Fruit fly (Drosophila melanogaster) whole organism, wandering third instar larva: ENCODE results near the gene Kcmf1.
A peak's percentile ranks its signal among the peaks of the same experiment; 100 is the strongest.

Experiments
- Abd-B ChIP-seq: fragments of >200 bp; optimal IDR thresholded peaks from 2 replicates; lab custom pipeline; 2017; ENCODE audit warnings: missing biosample characterization, missing genetic modification characterization
- CG32264 ChIP-seq: fragments of 200-800 bp; sonication (Bioruptor generic); optimal IDR thresholded peaks from 2 replicates; lab custom pipeline; 2016; ENCODE audit warnings: missing biosample characterization, missing genetic modification characterization
- Dfd ChIP-seq: fragments of >200 bp; optimal IDR thresholded peaks from 2 replicates; lab custom pipeline; 2017; ENCODE audit warnings: missing biosample characterization, missing genetic modification characterization
- HLH106 ChIP-seq: fragments of 200-800 bp; optimal IDR thresholded peaks from 3 replicates; lab custom pipeline; 2019; ENCODE audit warnings: missing biosample characterization, mild to moderate bottlenecking, missing genetic modification characterization, moderate library complexity
- Hnf4 ChIP-seq: fragments of 200-800 bp; sonication (Bioruptor generic); optimal IDR thresholded peaks from 2 replicates; lab custom pipeline; 2016; ENCODE audit warnings: missing biosample characterization, mild to moderate bottlenecking, missing genetic modification characterization
- Hr78 ChIP-seq: fragments of >200 bp; optimal IDR thresholded peaks from 2 replicates; lab custom pipeline; 2017; ENCODE audit warnings: missing biosample characterization, missing genetic modification characterization
- Hr83 ChIP-seq: fragments of 200-300 bp; sonication (Bioruptor generic); optimal IDR thresholded peaks from 2 replicates; lab custom pipeline; 2016; ENCODE audit warnings: missing biosample characterization, mild to moderate bottlenecking, missing genetic modification characterization, moderate library complexity; ENCODE audit not compliant: poor library complexity, severe bottlenecking
- Mio ChIP-seq: sonication (Bioruptor generic); optimal IDR thresholded peaks from 2 replicates; lab custom pipeline; 2016; ENCODE audit warnings: missing biosample characterization, missing genetic modification characterization
- Myc ChIP-seq: fragments of >200 bp; optimal IDR thresholded peaks from 2 replicates; lab custom pipeline; 2017
- N ChIP-seq: fragments of >200 bp; optimal IDR thresholded peaks from 2 replicates; lab custom pipeline; 2018; ENCODE audit warnings: missing biosample characterization, missing external identifiers, missing genetic modification characterization
- Rel ChIP-seq, 2 experiments: fragments of 200-800 bp; sonication (Bioruptor generic) in 1 of 2; optimal IDR thresholded peaks; 2 replicates in 1 of 2; 3 replicates in 1 of 2; lab custom pipeline; 2016 to 2019; ENCODE audit warnings: mild to moderate bottlenecking in 2 of 2, missing biosample characterization in 2 of 2, missing genetic modification characterization in 2 of 2, moderate library complexity in 1 of 2
- Sp1 ChIP-seq: fragments of 200-800 bp; sonication (Bioruptor generic); optimal IDR thresholded peaks from 3 replicates; lab custom pipeline; 2019; ENCODE audit warnings: missing biosample characterization, mild to moderate bottlenecking, missing genetic modification characterization, moderate library complexity
- Vsx2 ChIP-seq: fragments of 200-300, 225-300 bp; sonication (Bioruptor generic); optimal IDR thresholded peaks from 2 replicates; lab custom pipeline; 2018; ENCODE audit warnings: missing biosample characterization, missing genetic modification characterization; ENCODE audit not compliant: partially characterized antibody
- br ChIP-seq: fragments of 200-800 bp; sonication (Bioruptor generic); optimal IDR thresholded peaks from 2 replicates; lab custom pipeline; 2016; ENCODE audit warnings: missing biosample characterization, missing genetic modification characterization
- dmrt93B ChIP-seq: fragments of 200-800 bp; sonication (Bioruptor generic); optimal IDR thresholded peaks from 2 replicates; lab custom pipeline; 2018; ENCODE audit warnings: missing biosample characterization, mild to moderate bottlenecking, missing genetic modification characterization
- dsf ChIP-seq: sonication (Bioruptor generic); optimal IDR thresholded peaks from 2 replicates; lab custom pipeline; 2016; ENCODE audit warnings: missing biosample characterization, missing genetic modification characterization, borderline replicate concordance
- ey ChIP-seq: fragments of 200-800 bp; sonication (Bioruptor generic); optimal IDR thresholded peaks from 2 replicates; lab custom pipeline; 2016; ENCODE audit warnings: missing biosample characterization, missing genetic modification characterization
- foxo ChIP-seq, 2 experiments: fragments of 200-800 bp; sonication (Bioruptor generic); optimal IDR thresholded peaks; 2 replicates in 1 of 2; 3 replicates in 1 of 2; lab custom pipeline; 2016 to 2017; ENCODE audit warnings: missing biosample characterization in 2 of 2, missing genetic modification characterization in 2 of 2
- fru ChIP-seq: fragments of 200-800 bp; sonication (Bioruptor generic); optimal IDR thresholded peaks from 3 replicates; lab custom pipeline; 2016; ENCODE audit warnings: missing biosample characterization, mild to moderate bottlenecking, missing genetic modification characterization
- h ChIP-seq: fragments of 200-800 bp; sonication (Bioruptor generic); optimal IDR thresholded peaks from 3 replicates; lab custom pipeline; 2016; ENCODE audit warnings: missing biosample characterization, mild to moderate bottlenecking, missing genetic modification characterization
- jim ChIP-seq: fragments of 175-275, 200-325 bp; sonication (Bioruptor generic); optimal IDR thresholded peaks from 2 replicates; lab custom pipeline; 2016; ENCODE audit warnings: missing biosample characterization, mild to moderate bottlenecking, missing genetic modification characterization
- pan ChIP-seq: fragments of >200 bp; optimal IDR thresholded peaks from 2 replicates; lab custom pipeline; 2017
- psq ChIP-seq: fragments of 200-800 bp; sonication (Bioruptor generic); optimal IDR thresholded peaks from 3 replicates; lab custom pipeline; 2017; ENCODE audit warnings: missing biosample characterization, mild to moderate bottlenecking, missing genetic modification characterization, moderate library complexity
- rgr ChIP-seq: fragments of 200-800 bp; sonication (Bioruptor generic); optimal IDR thresholded peaks from 3 replicates; lab custom pipeline; 2016; ENCODE audit warnings: missing biosample characterization, mild to moderate bottlenecking, missing genetic modification characterization
- sv ChIP-seq: fragments of 200-800 bp; sonication (Bioruptor generic); optimal IDR thresholded peaks from 3 replicates; lab custom pipeline; 2016; ENCODE audit warnings: missing biosample characterization, missing genetic modification characterization
- tai ChIP-seq: sonication (Bioruptor generic); optimal IDR thresholded peaks from 2 replicates; lab custom pipeline; 2016; ENCODE audit warnings: missing biosample characterization, missing genetic modification characterization
- usp ChIP-seq: fragments of >200 bp; optimal IDR thresholded peaks from 2 replicates; lab custom pipeline; 2017; ENCODE audit warnings: missing biosample characterization, missing genetic modification characterization
- woc ChIP-seq: sonication (Bioruptor generic); optimal IDR thresholded peaks from 2 replicates; lab custom pipeline; 2016; ENCODE audit warnings: missing biosample characterization, mild to moderate bottlenecking, missing genetic modification characterization

The Kcmf1 gene

dm6 chr3R:9003600-9004223 lies 11.0 kb downstream of the Kcmf1 start, which contains the start of the genes CG31100 and CG11980:
Gene CG31100, minus strand, starts transcription at chr3R:9003650.
Gene CG11980, plus strand, starts transcription at chr3R:9004017.
- TF ChIP-seq Sp1 (GFP tag; lab: Kevin White, UChicago) (no peak), Rel (GFP tag; optimal IDR thresholded peaks at IDR 0.05; lab: Kevin White, UChicago) (no peak), Rel (tag; optimal IDR thresholded peaks at IDR 0.05; lab: Kevin White, UChicago) (peak; percentile 19)

- no peak for TF ChIP-seq Hr83
- TF ChIP-seq Vsx2 (GFP tag; lab: Kevin White, UChicago), result no peak
- peak; percentile 36 for TF ChIP-seq h (GFP tag; lab: Kevin White, UChicago)
- no peak for TF ChIP-seq tai (GFP tag; lab: Kevin White, UChicago)
- TF ChIP-seq foxo (GFP tag; optimal IDR thresholded peaks at IDR 0.05; lab: Kevin White, UChicago), result peak in 1 of 2 experiments; percentile 2
- TF ChIP-seq Dfd (GFP tag; lab: Kevin White, UChicago), result no peak
- TF ChIP-seq psq, result no peak
- TF ChIP-seq Abd-B, result no peak
- no peak for TF ChIP-seq Mio
- no peak for TF ChIP-seq sv (GFP tag; lab: Kevin White, UChicago)
- TF ChIP-seq woc (GFP tag; lab: Kevin White, UChicago), result no peak
- TF ChIP-seq ey, result peak; percentile 10
- TF ChIP-seq Myc (lab: Kevin White, UChicago), result no peak
- TF ChIP-seq dsf (GFP tag; lab: Kevin White, UChicago), result no peak
- TF ChIP-seq dmrt93B, result no peak
- TF ChIP-seq rgr (GFP tag; lab: Kevin White, UChicago), result peak; percentile 24
- no peak for TF ChIP-seq pan (lab: Kevin White, UChicago)
- peak; percentile 6 for TF ChIP-seq fru (GFP tag; lab: Kevin White, UChicago)
- TF ChIP-seq, all 38 proteins: peak for 5
These were observed 12.2 kb downstream of the Kcmf1 start for dm6 chr3R:9002542-9002941.

- TF ChIP-seq Rel (GFP tag; optimal IDR thresholded peaks at IDR 0.05; lab: Kevin White, UChicago), result no peak
- TF ChIP-seq Rel (tag; optimal IDR thresholded peaks at IDR 0.05; lab: Kevin White, UChicago), result no peak
- TF ChIP-seq rgr (GFP tag; lab: Kevin White, UChicago), result no peak
- no peak for TF ChIP-seq CG32264 (GFP tag; lab: Kevin White, UChicago)
- no peak for TF ChIP-seq Hr78
- TF ChIP-seq br (GFP tag; lab: Kevin White, UChicago), result no peak
- no peak for TF ChIP-seq pan (lab: Kevin White, UChicago)
- TF ChIP-seq usp (GFP tag; lab: Kevin White, UChicago), result no peak
- no peak for TF ChIP-seq Hnf4
- TF ChIP-seq Dfd (GFP tag; lab: Kevin White, UChicago), result no peak
- TF ChIP-seq dsf (GFP tag; lab: Kevin White, UChicago), result no peak
- TF ChIP-seq fru (GFP tag; lab: Kevin White, UChicago), result no peak
These were observed 12.9 kb downstream of the Kcmf1 start for dm6 chr3R:9001720-9002240.

- TF ChIP-seq Hr83, result no peak
- no peak for TF ChIP-seq Vsx2 (GFP tag; lab: Kevin White, UChicago)
- TF ChIP-seq tai (GFP tag; lab: Kevin White, UChicago), result no peak
- TF ChIP-seq foxo (GFP tag; optimal IDR thresholded peaks at IDR 0.05; lab: Kevin White, UChicago), result no peak
- TF ChIP-seq dmrt93B, result no peak
- no peak for TF ChIP-seq br (GFP tag; lab: Kevin White, UChicago)
- no peak for TF ChIP-seq Rel (GFP tag; optimal IDR thresholded peaks at IDR 0.05; lab: Kevin White, UChicago)
- no peak for TF ChIP-seq Rel (tag; optimal IDR thresholded peaks at IDR 0.05; lab: Kevin White, UChicago)
These were observed 16.5 kb downstream of the Kcmf1 start for dm6 chr3R:8998243-8998642.

- TF ChIP-seq br (GFP tag; lab: Kevin White, UChicago) (no peak), Myc (lab: Kevin White, UChicago) (no peak), h (GFP tag; lab: Kevin White, UChicago) (no peak), N (GFP tag; lab: Kevin White, UChicago) (no peak), Sp1 (GFP tag; lab: Kevin White, UChicago) (no peak), Hr78 (no peak), dsf (GFP tag; lab: Kevin White, UChicago) (no peak), fru (GFP tag; lab: Kevin White, UChicago) (no peak), ey (no peak), jim (no peak), HLH106 (tag; lab: Kevin White, UChicago) (no peak), CG32264 (GFP tag; lab: Kevin White, UChicago) (no peak), dmrt93B (no peak), Hnf4 (no peak), psq (no peak)
These were observed 17.3 kb downstream of the Kcmf1 start, which contains the start of gene CG11977 for dm6 chr3R:8997397-8997796. Gene CG11977, plus strand, starts transcription at chr3R:8997697.
